Worm (Caenorhabditis elegans) whole organism, L1 larva: Measurements from ENCODE around the gene gnrr-5.

Experiments
- efl-1 ChIP-seq, 4 experiments: fragments of 150-350 bp; optimal IDR thresholded peaks in 3 of 4; peaks in 1 of 4; 1 replicate in 1 of 4; 2 replicates in 3 of 4; lab custom pipeline; 2014; ENCODE audit warnings: missing biosample characterization in 2 of 4, missing genetic modification characterization in 2 of 4, missing genetic modification reagents in 2 of 4
- hpl-2 ChIP-seq: fragments of 150-350 bp; optimal IDR thresholded peaks from 2 replicates; lab custom pipeline; 2014; ENCODE audit warnings: missing biosample characterization, missing genetic modification reagents, missing genetic modification characterization
- nhr-77 ChIP-seq: fragments of 150-350 bp; optimal IDR thresholded peaks from 2 replicates; lab custom pipeline; 2014; ENCODE audit warnings: missing biosample characterization, missing genetic modification characterization
- unc-86 ChIP-seq: sonication (generic microtip); optimal IDR thresholded peaks from 2 replicates; lab custom pipeline; 2016; ENCODE audit warnings: missing genetic modification characterization, missing compliant biosample characterization

DNA sequence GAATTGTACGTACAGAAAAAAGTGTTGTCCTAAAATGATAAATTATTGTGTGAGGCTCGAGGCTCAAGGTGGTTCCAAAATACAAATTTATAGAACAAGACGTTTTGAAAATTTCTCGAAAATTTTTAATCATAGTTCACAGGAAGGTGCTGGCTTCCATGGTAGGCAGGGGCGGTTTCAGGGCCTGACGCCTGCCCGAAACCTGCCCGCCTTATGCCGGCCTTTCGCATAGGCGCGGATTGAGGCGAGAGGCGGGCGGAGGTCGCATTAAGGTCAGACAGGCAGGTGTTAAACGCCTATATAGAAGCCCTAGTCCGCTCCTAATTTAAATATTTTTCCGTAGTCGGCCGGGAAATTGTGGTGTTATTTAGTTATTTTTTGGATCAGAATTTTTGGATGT, 31.4 kb downstream of the gnrr-5 start:
- TF ChIP-seq hpl-2, result no peak
- TF ChIP-seq efl-1 (optimal IDR thresholded peaks at IDR 0.05; lab: Kevin White, UChicago), result no peak
- TF ChIP-seq efl-1 (GFP tag; optimal IDR thresholded peaks at IDR 0.05 in 1 of 2; lab: Kevin White, UChicago), result no peak
- no peak for TF ChIP-seq nhr-77 (tag; lab: Kevin White, UChicago)
- no peak for TF ChIP-seq unc-86
